Worm (Caenorhabditis elegans) whole organism, young adult: ENCODE results near the gene srg-13.

Source experiments
- B0019.2 ChIP-seq: fragments of 200-800 bp; sonication (Bioruptor generic); conservative IDR thresholded peaks from 2 replicates; pipeline ENCODE4 v1.3.6; 2022; ENCODE audit warnings: missing genetic modification reagents, missing genetic modification characterization, missing compliant biosample characterization
- B0035.1 ChIP-seq: sonication (generic microtip); optimal IDR thresholded peaks from 2 replicates; lab custom pipeline; 2016; ENCODE audit warnings: missing genetic modification characterization, mild to moderate bottlenecking, missing compliant biosample characterization, missing genotype, missing genetic modification reagents
- C17E4.6 ChIP-seq: fragments of 200-800 bp; sonication (Bioruptor generic); IDR thresholded peaks from 2 replicates; pipeline ENCODE4 v1.3.6; 2022; ENCODE audit warnings: missing genetic modification reagents, missing genetic modification characterization, missing compliant biosample characterization
- D2030.7 ChIP-seq: fragments of 200-800 bp; sonication (Bioruptor generic); IDR thresholded peaks from 2 replicates; pipeline ENCODE4 v1.3.6; 2022; ENCODE audit warnings: missing genetic modification reagents, missing genetic modification characterization, missing compliant biosample characterization
- F33H1.4 ChIP-seq: fragments of 200-800 bp; sonication (Bioruptor generic); IDR thresholded peaks from 2 replicates; pipeline ENCODE4 v1.3.6; 2022; ENCODE audit warnings: missing genetic modification reagents, missing genetic modification characterization, missing compliant biosample characterization
- F52B5.7 ChIP-seq: sonication (generic microtip); optimal IDR thresholded peaks from 2 replicates; lab custom pipeline; 2016; ENCODE audit warnings: mild to moderate bottlenecking, missing genetic modification characterization, missing compliant biosample characterization
- F55B11.4 ChIP-seq: sonication (generic microtip); optimal IDR thresholded peaks from 2 replicates; lab custom pipeline; 2016; ENCODE audit warnings: missing compliant biosample characterization, missing genetic modification characterization, borderline replicate concordance; ENCODE audit not compliant: insufficient read depth
- F57A8.1 ChIP-seq: fragments of 200-800 bp; sonication (Bioruptor generic); optimal IDR thresholded peaks from 2 replicates; lab custom pipeline; 2018; ENCODE audit warnings: mild to moderate bottlenecking, missing genetic modification characterization, moderate library complexity, missing compliant biosample characterization
- K11D2.4 ChIP-seq: fragments of 200-800 bp; sonication (Bioruptor generic); IDR thresholded peaks from 2 replicates; pipeline ENCODE4 v1.3.6; 2022; ENCODE audit warnings: missing genetic modification reagents, missing genetic modification characterization, missing compliant biosample characterization
- Y67H2A.10 ChIP-seq: fragments of 200-800 bp; sonication (Bioruptor generic); conservative IDR thresholded peaks from 2 replicates; pipeline ENCODE4 v1.3.6; 2022; ENCODE audit warnings: missing genetic modification reagents, missing genetic modification characterization, missing compliant biosample characterization
- attf-6 ChIP-seq: fragments of 200-800 bp; sonication (Bioruptor generic); IDR thresholded peaks from 2 replicates; pipeline ENCODE4 v1.3.6; 2022; ENCODE audit warnings: missing genetic modification reagents, missing genetic modification characterization, missing compliant biosample characterization
- cebp-1 ChIP-seq, 2 experiments: fragments of 200-800 bp in 1 of 2; sonication (Bioruptor generic) in 1 of 2; sonication (generic microtip) in 1 of 2; IDR thresholded peaks in 1 of 2; optimal IDR thresholded peaks in 1 of 2; 2 replicates each; pipeline versions ENCODE4 v1.3.6 to Lab custom; 2017 to 2022; ENCODE audit warnings: missing compliant biosample characterization in 2 of 2, missing genetic modification characterization in 2 of 2, mild to moderate bottlenecking in 1 of 2, missing genetic modification reagents in 1 of 2, moderate library complexity in 1 of 2
- ceh-79 ChIP-seq: sonication (generic microtip); optimal IDR thresholded peaks from 2 replicates; lab custom pipeline; 2017; ENCODE audit warnings: mild to moderate bottlenecking, missing genetic modification characterization, missing compliant biosample characterization
- chd-7 ChIP-seq: sonication (generic microtip); optimal IDR thresholded peaks from 2 replicates; lab custom pipeline; 2016; ENCODE audit warnings: mild to moderate bottlenecking, missing genetic modification characterization, moderate library complexity, missing compliant biosample characterization
- dpl-1 ChIP-seq: fragments of 150-350 bp; optimal IDR thresholded peaks from 2 replicates; lab custom pipeline; 2014; ENCODE audit warnings: missing biosample characterization, missing genetic modification reagents, missing genetic modification characterization
- efl-1 ChIP-seq: fragments of 150-350 bp; optimal IDR thresholded peaks from 2 replicates; lab custom pipeline; 2014; ENCODE audit warnings: missing biosample characterization, missing genetic modification reagents, missing genetic modification characterization
- egl-18 ChIP-seq: fragments of 200-800 bp; sonication (Bioruptor generic); IDR thresholded peaks from 2 replicates; pipeline ENCODE4 v1.3.6; 2022; ENCODE audit warnings: missing genetic modification reagents, missing genetic modification characterization, missing compliant biosample characterization
- egrh-3 ChIP-seq: fragments of 200-800 bp; sonication (Bioruptor generic); IDR thresholded peaks from 2 replicates; pipeline ENCODE4 v1.3.6; 2022; ENCODE audit warnings: missing genetic modification reagents, missing genetic modification characterization, missing compliant biosample characterization
- fkh-3 ChIP-seq: sonication (generic microtip); optimal IDR thresholded peaks from 2 replicates; lab custom pipeline; 2016; ENCODE audit warnings: mild to moderate bottlenecking, missing genetic modification characterization, missing compliant biosample characterization
- hlh-12 ChIP-seq: sonication (generic microtip); optimal IDR thresholded peaks from 2 replicates; lab custom pipeline; 2016; ENCODE audit warnings: missing genetic modification characterization, missing compliant biosample characterization
- hmg-1.2 ChIP-seq: fragments of 200-800 bp; sonication (Bioruptor generic); IDR thresholded peaks from 2 replicates; pipeline ENCODE4 v1.3.6; 2022; ENCODE audit warnings: missing genetic modification reagents, missing genetic modification characterization, missing compliant biosample characterization
- let-526 ChIP-seq: fragments of 200-800 bp; sonication (Bioruptor generic); IDR thresholded peaks from 2 replicates; pipeline ENCODE4 v1.3.6; 2022; ENCODE audit warnings: missing genetic modification reagents, missing genetic modification characterization, missing compliant biosample characterization
- let-607 ChIP-seq, 2 experiments: fragments of 200-800 bp in 1 of 2; sonication (Bioruptor generic) in 1 of 2; sonication (generic microtip) in 1 of 2; optimal IDR thresholded peaks; 2 replicates each; lab custom pipeline; 2016 to 2018; ENCODE audit warnings: mild to moderate bottlenecking in 2 of 2, missing compliant biosample characterization in 2 of 2, missing genetic modification characterization in 2 of 2, moderate library complexity in 2 of 2, missing genotype in 1 of 2
- lin-35 ChIP-seq, 3 experiments: fragments of 150-350 bp in 2 of 3; sonication (generic microtip) in 1 of 3; optimal IDR thresholded peaks; 2 replicates each; lab custom pipeline; 2014 to 2018; ENCODE audit warnings: missing biosample characterization in 3 of 3, missing genetic modification characterization in 3 of 3, missing genetic modification reagents in 3 of 3
- lin-54 ChIP-seq: fragments of 200-800 bp; sonication (Bioruptor generic); optimal IDR thresholded peaks from 2 replicates; lab custom pipeline; 2018; ENCODE audit warnings: mild to moderate bottlenecking, missing genetic modification characterization, missing compliant biosample characterization
- lir-1 ChIP-seq: fragments of 200-800 bp; sonication (Bioruptor generic); conservative IDR thresholded peaks from 2 replicates; pipeline ENCODE4 v1.3.6; 2022; ENCODE audit warnings: missing genetic modification reagents, missing genetic modification characterization, missing compliant biosample characterization
- madf-10 ChIP-seq: sonication (generic microtip); optimal IDR thresholded peaks from 2 replicates; lab custom pipeline; 2016; ENCODE audit warnings: mild to moderate bottlenecking, missing genetic modification characterization, missing compliant biosample characterization
- mcd-1 ChIP-seq: fragments of 200-800 bp; sonication (Bioruptor generic); IDR thresholded peaks from 2 replicates; pipeline ENCODE4 v1.3.6; 2022; ENCODE audit warnings: missing genetic modification reagents, missing genetic modification characterization, missing compliant biosample characterization
- mel-28 ChIP-seq: sonication (generic microtip); optimal IDR thresholded peaks from 2 replicates; lab custom pipeline; 2016; ENCODE audit warnings: borderline replicate concordance, mild to moderate bottlenecking, missing genetic modification characterization, missing compliant biosample characterization
- mes-4 ChIP-seq: sonication (generic microtip); optimal IDR thresholded peaks from 2 replicates; lab custom pipeline; 2016; ENCODE audit warnings: missing genotype, missing genetic modification characterization, missing compliant biosample characterization
- mxl-1 ChIP-seq: sonication (generic microtip); optimal IDR thresholded peaks from 2 replicates; lab custom pipeline; 2016; ENCODE audit warnings: missing genetic modification characterization, missing compliant biosample characterization
- pbrm-1 ChIP-seq: fragments of 200-800 bp; sonication (Bioruptor generic); IDR thresholded peaks from 2 replicates; pipeline ENCODE4 v1.3.6; 2022; ENCODE audit warnings: missing genetic modification reagents, missing genetic modification characterization, missing compliant biosample characterization
- snpc-1.1 ChIP-seq: sonication (generic microtip); optimal IDR thresholded peaks from 2 replicates; lab custom pipeline; 2017; ENCODE audit warnings: missing genetic modification characterization, mild to moderate bottlenecking, missing compliant biosample characterization, antibody characterized with exemption, moderate library complexity, missing genotype, missing genetic modification reagents; ENCODE audit not compliant: insufficient read depth
- snpc-1.3 ChIP-seq: sonication (generic microtip); optimal IDR thresholded peaks from 2 replicates; lab custom pipeline; 2017; ENCODE audit warnings: missing genetic modification characterization, mild to moderate bottlenecking, missing compliant biosample characterization, antibody characterized with exemption, moderate library complexity, missing genotype, missing genetic modification reagents; ENCODE audit not compliant: insufficient read depth
- snpc-4 ChIP-seq, 5 experiments: fragments of 150-350 bp in 1 of 5; sonication (generic microtip) in 4 of 5; optimal IDR thresholded peaks; 2 replicates each; lab custom pipeline; 2014 to 2018; ENCODE audit warnings: missing genetic modification characterization in 5 of 5, missing biosample characterization in 3 of 5, antibody characterized with exemption in 2 of 5, mild to moderate bottlenecking in 2 of 5, missing compliant biosample characterization in 2 of 5, missing genotype in 2 of 5, moderate library complexity in 2 of 5, missing genetic modification reagents in 1 of 5
- tlf-1 ChIP-seq: fragments of 200-800 bp; sonication (Bioruptor generic); optimal IDR thresholded peaks from 2 replicates; lab custom pipeline; 2018; ENCODE audit warnings: mild to moderate bottlenecking, missing genetic modification characterization, missing compliant biosample characterization
- unc-62 ChIP-seq: fragments of 150-350 bp; optimal IDR thresholded peaks from 2 replicates; lab custom pipeline; 2014; ENCODE audit warnings: missing biosample characterization, missing genetic modification reagents, missing genetic modification characterization
- zim-3 ChIP-seq: sonication (generic microtip); optimal IDR thresholded peaks from 2 replicates; lab custom pipeline; 2017; ENCODE audit warnings: mild to moderate bottlenecking, missing genetic modification characterization, moderate library complexity, missing compliant biosample characterization
- ztf-18 ChIP-seq: sonication (generic microtip); optimal IDR thresholded peaks from 2 replicates; lab custom pipeline; 2016; ENCODE audit warnings: missing genotype, mild to moderate bottlenecking, missing genetic modification characterization, missing compliant biosample characterization
- ztf-25 ChIP-seq: fragments of 200-800 bp; sonication (Bioruptor generic); IDR thresholded peaks from 2 replicates; pipeline ENCODE4 v1.3.6; 2022; ENCODE audit warnings: missing genetic modification reagents, missing genetic modification characterization, missing compliant biosample characterization
- ztf-28 ChIP-seq: fragments of 200-800 bp; sonication (Bioruptor generic); IDR thresholded peaks from 2 replicates; pipeline ENCODE4 v1.3.6; 2022; ENCODE audit warnings: missing genetic modification reagents, missing genetic modification characterization, missing compliant biosample characterization

srg-13 gene

DNA sequence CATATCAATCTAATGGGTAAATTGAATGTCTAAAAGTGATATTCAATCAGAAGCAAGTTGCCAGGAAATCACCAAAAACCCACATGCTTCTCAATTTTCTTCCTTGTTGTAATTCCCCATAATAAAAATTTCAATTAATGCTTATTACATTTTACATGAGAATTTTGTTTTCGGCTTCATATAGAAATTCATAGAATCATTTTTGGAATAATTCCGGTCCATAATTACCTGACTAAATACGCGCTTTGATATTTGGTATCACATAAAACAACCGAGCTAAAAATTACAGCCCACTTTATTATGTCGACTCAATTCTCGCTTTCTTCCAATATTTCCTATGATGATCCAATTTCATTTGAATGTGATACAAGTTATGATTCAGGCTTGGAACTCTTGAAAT, at the start of gene srg-13:
Gene srg-13, plus strand, starts transcription at position 301 of the 400 bp plus-strand sequence.
- TF ChIP-seq zim-3 (tag; lab: Kevin White, UChicago) = no peak
- TF ChIP-seq lin-54 (GFP tag; lab: Kevin White, UChicago) = no peak
- no peak for TF ChIP-seq F52B5.7
- TF ChIP-seq snpc-1.3 (tag; lab: Kevin White, UChicago) = no peak
- TF ChIP-seq snpc-4 (GFP tag; optimal IDR thresholded peaks at IDR 0.05; lab: Kevin White, UChicago) = no peak
- TF ChIP-seq snpc-4 (tag; optimal IDR thresholded peaks at IDR 0.05; lab: Kevin White, UChicago) = no peak
- TF ChIP-seq attf-6 (GFP tag; lab: Robert Waterston, UW) = no peak

DNA sequence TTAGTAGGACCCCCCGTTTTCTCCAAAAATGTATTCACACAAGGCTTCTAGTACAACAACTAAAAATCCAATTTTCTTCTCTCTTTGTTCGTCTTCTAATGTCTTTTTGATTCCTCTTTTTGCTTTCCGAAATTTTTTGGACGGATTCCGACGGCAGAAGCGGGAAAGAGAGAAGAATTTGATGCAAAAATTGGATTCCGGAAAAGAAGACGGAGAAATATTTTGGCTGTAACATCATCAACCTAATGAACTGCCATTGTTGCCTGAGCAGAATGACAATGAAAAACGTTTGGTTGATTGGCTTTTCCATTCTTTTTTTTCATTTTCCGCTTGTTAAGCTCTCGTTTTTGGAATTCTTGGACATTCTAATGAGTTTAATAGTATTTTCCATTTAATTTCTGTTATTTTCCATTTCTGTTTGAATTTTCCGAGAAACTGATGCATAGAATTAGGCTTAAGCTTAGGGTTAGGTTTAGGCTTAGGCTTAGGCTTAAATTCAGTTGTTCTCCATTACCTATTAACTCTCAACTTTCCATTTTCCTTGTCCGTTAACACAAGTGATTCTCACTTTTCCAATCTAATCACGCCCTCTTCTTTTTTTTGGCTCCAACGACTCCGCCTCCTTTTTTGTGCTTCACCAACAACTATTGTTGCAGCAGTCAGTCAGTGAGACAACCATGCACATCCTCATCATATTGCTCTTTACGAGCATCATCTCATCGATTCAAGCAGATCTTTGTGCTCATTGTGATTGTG, 49.5 kb upstream of the srg-13 start, which contains the start of gene lron-5:
Gene lron-5, plus strand, starts transcription at position 655 of the 756 bp plus-strand sequence.
- TF ChIP-seq fkh-3 (tag; lab: Kevin White, UChicago) (no peak), snpc-1.1 (tag; lab: Kevin White, UChicago) (no peak), ztf-25 (GFP tag; lab: Robert Waterston, UW) (no peak), lin-35 (GFP tag; optimal IDR thresholded peaks at IDR 0.05; lab: Kevin White, UChicago) (no peak), Y67H2A.10 (GFP tag; lab: Robert Waterston, UW) (no peak), D2030.7 (no peak), cebp-1 (GFP tag; IDR thresholded peaks at IDR 0.05; lab: Robert Waterston, UW) (no peak), cebp-1 (tag; optimal IDR thresholded peaks at IDR 0.05; lab: Kevin White, UChicago) (no peak), let-607 (tag; optimal IDR thresholded peaks at IDR 0.05; lab: Kevin White, UChicago) (no peak), dpl-1 (no peak), mes-4 (no peak), B0019.2 (GFP tag; lab: Robert Waterston, UW) (no peak), B0035.1 (tag; lab: Kevin White, UChicago) (no peak), efl-1 (GFP tag; lab: Kevin White, UChicago) (no peak), ztf-18 (tag; lab: Kevin White, UChicago) (no peak), madf-10 (tag; lab: Kevin White, UChicago) (no peak), mel-28 (tag; lab: Kevin White, UChicago) (no peak), hlh-12 (tag; lab: Kevin White, UChicago) (no peak), mcd-1 (GFP tag; lab: Robert Waterston, UW) (no peak), ceh-79 (tag; lab: Kevin White, UChicago) (no peak)

DNA sequence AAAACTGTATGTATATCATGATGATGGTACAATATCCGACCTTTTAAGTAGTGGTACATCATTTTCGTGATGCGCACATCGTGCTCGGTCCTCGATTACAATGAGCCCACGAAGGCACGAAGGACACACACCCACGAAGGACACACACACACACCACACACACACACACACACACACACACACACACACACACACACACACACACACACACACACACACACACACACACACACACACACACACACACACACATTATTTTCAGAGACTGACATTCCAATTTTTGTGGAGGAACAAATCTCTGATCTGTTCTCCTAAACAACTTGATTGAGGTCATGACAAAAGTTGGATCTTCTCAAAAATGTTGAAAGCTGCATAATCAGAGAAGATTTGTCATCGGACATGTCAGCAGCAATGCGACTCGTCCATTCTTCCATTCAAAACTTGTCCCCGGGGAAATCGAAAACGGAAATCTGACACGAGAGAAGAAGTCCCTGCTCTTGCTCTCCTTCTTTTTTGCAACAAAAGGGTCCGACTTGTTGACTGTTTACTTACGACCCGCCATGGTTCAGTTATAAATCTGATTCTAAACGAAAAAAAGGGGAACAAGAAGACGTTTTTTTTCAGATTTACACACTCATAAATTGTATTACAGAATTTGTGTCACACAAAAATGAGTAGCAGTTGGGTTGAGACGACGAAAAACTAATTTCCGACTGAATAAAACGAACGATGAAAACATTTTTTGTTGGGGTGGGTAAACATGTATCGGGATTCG, 45.7 kb upstream of the srg-13 start:
- TF ChIP-seq C17E4.6 (GFP tag; lab: Robert Waterston, UW) (no peak), lir-1 (GFP tag; lab: Robert Waterston, UW) (peak; percentile 76), let-526 (GFP tag; lab: Robert Waterston, UW) (no peak), snpc-4 (GFP tag; optimal IDR thresholded peaks at IDR 0.05; lab: Kevin White, UChicago) (no peak), snpc-4 (tag; optimal IDR thresholded peaks at IDR 0.05; lab: Kevin White, UChicago) (no peak), pbrm-1 (GFP tag; lab: Robert Waterston, UW) (no peak), unc-62 (GFP tag; lab: Kevin White, UChicago) (no peak), egl-18 (GFP tag; lab: Robert Waterston, UW) (no peak), F57A8.1 (GFP tag; lab: Kevin White, UChicago) (peak; percentile 25), ztf-18 (tag; lab: Kevin White, UChicago) (peak; percentile 2), F33H1.4 (no peak), egrh-3 (GFP tag; lab: Robert Waterston, UW) (peak; percentile 82), mxl-1 (tag; lab: Kevin White, UChicago) (no peak), F55B11.4 (no peak), D2030.7 (no peak), tlf-1 (GFP tag; lab: Kevin White, UChicago) (no peak), chd-7 (tag; lab: Kevin White, UChicago) (peak; percentile 38), ztf-28 (GFP tag; lab: Robert Waterston, UW) (no peak), hmg-1.2 (0 out of 2 replicates have a peak, but pooled peaks have one; percentile 3), K11D2.4 (no peak)
